Worm (Caenorhabditis elegans): ENCODE measurements around the gene C50D2.7.

Gene C50D2.7

DNA sequence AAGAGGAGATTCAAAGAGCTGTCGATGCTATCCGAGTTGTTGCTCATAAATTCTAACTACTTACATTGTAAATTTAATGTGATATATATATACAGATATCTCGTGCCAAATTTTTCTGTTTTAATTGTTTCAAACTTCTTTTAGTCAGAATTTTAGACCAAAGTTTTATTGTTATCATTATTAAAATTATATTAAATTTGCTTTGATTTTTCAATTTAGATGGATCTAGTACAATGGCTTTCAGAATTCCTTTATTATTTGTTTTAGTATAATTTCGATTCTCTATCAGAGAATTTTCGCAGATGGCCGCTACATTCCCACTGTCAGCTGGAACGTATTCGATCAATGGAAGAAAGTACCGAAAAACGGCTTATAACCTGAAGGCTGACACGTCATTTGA lies 37.7 kb downstream of the C50D2.7 start, which contains the start of gene ascc-1:
ascc-1 (plus strand) TSS at position 301 of the 400 bp plus-strand sequence.
- no peak for TF ChIP-seq aly-1 (tag; optimal IDR thresholded peaks at IDR 0.05)
- TF ChIP-seq tbx-37 (GFP tag; conservative IDR thresholded peaks at IDR 0.05): no peak
- no peak for TF ChIP-seq flt-1 (GFP tag; IDR thresholded peaks at IDR 0.05)
- TF ChIP-seq pes-1 (GFP tag; IDR thresholded peaks at IDR 0.05): no peak
- no peak for TF ChIP-seq hmbx-1 (tag; optimal IDR thresholded peaks at IDR 0.05)
- no peak for TF ChIP-seq sea-1 (GFP tag; conservative IDR thresholded peaks at IDR 0.05)
- TF ChIP-seq ceh-36 (tag; optimal IDR thresholded peaks at IDR 0.05): no peak
- TF ChIP-seq hnd-1 (tag; optimal IDR thresholded peaks at IDR 0.05): no peak
- no peak for TF ChIP-seq B0310.2 (tag; optimal IDR thresholded peaks at IDR 0.05)
- no peak for TF ChIP-seq hmg-4 (GFP tag; optimal IDR thresholded peaks at IDR 0.05)
- no peak for TF ChIP-seq ama-1 (optimal IDR thresholded peaks at IDR 0.05)
- no peak for TF ChIP-seq ets-7 (tag; optimal IDR thresholded peaks at IDR 0.05)
- no peak for TF ChIP-seq ceh-13 (GFP tag; optimal IDR thresholded peaks at IDR 0.05)
- no peak for TF ChIP-seq tbx-11 (GFP tag; IDR thresholded peaks at IDR 0.05)

- TF ChIP-seq hnd-1 (tag; optimal IDR thresholded peaks at IDR 0.05): no peak
- no peak for TF ChIP-seq B0310.2 (tag; optimal IDR thresholded peaks at IDR 0.05)
- TF ChIP-seq hmbx-1 (tag; optimal IDR thresholded peaks at IDR 0.05): no peak
- no peak for TF ChIP-seq flt-1 (GFP tag; IDR thresholded peaks at IDR 0.05)
- TF ChIP-seq ceh-13 (GFP tag; optimal IDR thresholded peaks at IDR 0.05): no peak
- no peak for TF ChIP-seq tra-4 (tag; optimal IDR thresholded peaks at IDR 0.05)
- no peak for TF ChIP-seq sea-1 (GFP tag; conservative IDR thresholded peaks at IDR 0.05)
- no peak for TF ChIP-seq ama-1 (optimal IDR thresholded peaks at IDR 0.05)
- TF ChIP-seq ets-7 (tag; optimal IDR thresholded peaks at IDR 0.05): no peak
- no peak for TF ChIP-seq pes-1 (GFP tag; IDR thresholded peaks at IDR 0.05)
- TF ChIP-seq tbx-11 (GFP tag; IDR thresholded peaks at IDR 0.05): no peak
- TF ChIP-seq scrt-1 (GFP tag; IDR thresholded peaks at IDR 0.05): no peak
- TF ChIP-seq tbx-37 (GFP tag; conservative IDR thresholded peaks at IDR 0.05): no peak
- no peak for TF ChIP-seq hmg-4 (GFP tag; optimal IDR thresholded peaks at IDR 0.05)
- TF ChIP-seq ceh-36 (tag; optimal IDR thresholded peaks at IDR 0.05): no peak
- TF ChIP-seq F13C5.2 (tag; optimal IDR thresholded peaks at IDR 0.05): no peak
- TF ChIP-seq aly-1 (tag; optimal IDR thresholded peaks at IDR 0.05): no peak
Measured at ce11 chrII:55204-55603, 39.9 kb downstream of the C50D2.7 start, which contains the start of gene tre-5. Gene tre-5, minus strand, starts transcription at chrII:55304.

DNA sequence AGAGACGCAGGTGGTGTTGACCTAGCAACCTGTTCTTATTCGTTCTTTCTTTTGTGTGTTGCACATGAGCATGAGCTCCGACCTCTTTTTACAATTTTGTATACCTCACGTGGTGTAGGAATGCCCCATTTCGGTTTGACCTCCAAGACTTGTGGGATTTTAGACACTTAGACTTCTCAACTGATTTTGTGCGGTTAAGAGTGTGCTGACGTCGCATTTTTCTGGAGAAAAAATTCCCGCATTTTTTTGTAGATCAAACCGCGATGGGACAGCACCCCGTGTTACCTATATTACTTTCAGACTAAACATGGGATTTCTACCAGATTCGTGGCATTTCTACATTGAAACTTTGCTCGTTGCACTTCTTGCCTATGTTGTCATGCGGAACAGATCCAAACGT lies 43.7 kb downstream of the C50D2.7 start, which contains the start of gene sptl-1:
sptl-1 (plus strand) TSS at position 301 of the 400 bp plus-strand sequence.
- no peak for TF ChIP-seq ama-1 (optimal IDR thresholded peaks at IDR 0.05)
- no peak for TF ChIP-seq aly-1 (tag; optimal IDR thresholded peaks at IDR 0.05)
- no peak for TF ChIP-seq sea-1 (GFP tag; conservative IDR thresholded peaks at IDR 0.05)
- TF ChIP-seq scrt-1 (GFP tag; IDR thresholded peaks at IDR 0.05): no peak

- TF ChIP-seq hmbx-1 (tag; optimal IDR thresholded peaks at IDR 0.05): peak; percentile 37
- no peak for TF ChIP-seq sea-1 (GFP tag; conservative IDR thresholded peaks at IDR 0.05)
Measured at ce11 chrII:50862-51261, 44.2 kb downstream of the C50D2.7 start.

DNA sequence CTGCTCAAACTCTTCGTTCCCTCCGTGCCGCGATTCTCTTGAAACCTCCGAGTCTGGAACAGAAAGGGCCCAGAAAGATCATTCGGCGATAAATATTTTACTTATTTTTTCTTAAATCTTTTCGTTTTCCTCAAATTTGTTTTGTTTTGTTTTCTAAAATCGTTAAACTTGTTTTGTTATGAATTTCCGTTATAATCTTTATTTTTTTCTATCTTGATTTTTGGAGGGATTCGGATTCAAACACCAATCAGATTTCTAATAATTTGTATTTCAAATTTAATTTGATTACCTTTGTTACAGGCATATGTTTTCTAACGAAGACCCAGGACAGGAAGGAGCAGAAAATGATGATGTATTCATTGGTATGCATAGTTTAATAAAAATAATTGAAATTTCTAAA lies 47.8 kb downstream of the C50D2.7 start, which contains the start of gene C23H3.5:
C23H3.5 (plus strand) TSS at position 301 of the 400 bp plus-strand sequence.
- TF ChIP-seq B0310.2 (tag; optimal IDR thresholded peaks at IDR 0.05): no peak
- no peak for TF ChIP-seq ama-1 (optimal IDR thresholded peaks at IDR 0.05)
- TF ChIP-seq ets-7 (tag; optimal IDR thresholded peaks at IDR 0.05): no peak
- TF ChIP-seq hmg-4 (GFP tag; optimal IDR thresholded peaks at IDR 0.05): no peak
- no peak for TF ChIP-seq hnd-1 (tag; optimal IDR thresholded peaks at IDR 0.05)
- no peak for TF ChIP-seq tbx-11 (GFP tag; IDR thresholded peaks at IDR 0.05)
- no peak for TF ChIP-seq scrt-1 (GFP tag; IDR thresholded peaks at IDR 0.05)
- TF ChIP-seq flt-1 (GFP tag; IDR thresholded peaks at IDR 0.05): no peak
- TF ChIP-seq aly-1 (tag; optimal IDR thresholded peaks at IDR 0.05): no peak
- TF ChIP-seq hmbx-1 (tag; optimal IDR thresholded peaks at IDR 0.05): no peak

DNA sequence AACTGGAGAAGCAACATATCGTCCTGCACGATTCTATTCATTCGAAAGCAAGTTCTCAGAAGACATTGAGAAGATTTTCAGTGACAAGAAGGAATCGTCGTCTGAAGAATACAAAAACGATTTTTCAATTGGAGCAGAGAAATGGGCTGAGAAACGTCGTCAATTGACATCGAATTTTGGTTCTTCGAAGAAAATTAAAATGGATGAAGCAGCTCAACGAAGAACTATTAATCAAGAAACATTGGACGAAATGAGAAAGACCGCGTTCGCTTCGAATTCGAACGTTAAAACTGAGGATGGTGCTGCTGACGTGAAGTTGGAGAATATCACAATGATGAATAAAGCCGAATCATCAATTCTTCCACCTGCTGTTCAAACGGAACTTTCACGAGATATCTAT lies 49.0 kb downstream of the C50D2.7 start, which contains the start of gene rpt-4:
rpt-4 (minus strand) TSS at position 101 of the 400 bp plus-strand sequence.
- TF ChIP-seq pes-1 (GFP tag; IDR thresholded peaks at IDR 0.05): no peak
- no peak for TF ChIP-seq ceh-13 (GFP tag; optimal IDR thresholded peaks at IDR 0.05)
- TF ChIP-seq aly-1 (tag; optimal IDR thresholded peaks at IDR 0.05): no peak
- no peak for TF ChIP-seq scrt-1 (GFP tag; IDR thresholded peaks at IDR 0.05)
- no peak for TF ChIP-seq tbx-11 (GFP tag; IDR thresholded peaks at IDR 0.05)
- no peak for TF ChIP-seq tra-4 (tag; optimal IDR thresholded peaks at IDR 0.05)
- TF ChIP-seq ama-1 (optimal IDR thresholded peaks at IDR 0.05): no peak
- no peak for TF ChIP-seq ceh-36 (tag; optimal IDR thresholded peaks at IDR 0.05)
- TF ChIP-seq sea-1 (GFP tag; conservative IDR thresholded peaks at IDR 0.05): no peak
- TF ChIP-seq B0310.2 (tag; optimal IDR thresholded peaks at IDR 0.05): no peak
- TF ChIP-seq ets-7 (tag; optimal IDR thresholded peaks at IDR 0.05): no peak
- no peak for TF ChIP-seq hmbx-1 (tag; optimal IDR thresholded peaks at IDR 0.05)
- TF ChIP-seq hnd-1 (tag; optimal IDR thresholded peaks at IDR 0.05): no peak
- TF ChIP-seq F13C5.2 (tag; optimal IDR thresholded peaks at IDR 0.05): no peak
- no peak for TF ChIP-seq flt-1 (GFP tag; IDR thresholded peaks at IDR 0.05)
- no peak for TF ChIP-seq hmg-4 (GFP tag; optimal IDR thresholded peaks at IDR 0.05)
- TF ChIP-seq tbx-37 (GFP tag; conservative IDR thresholded peaks at IDR 0.05): no peak

- no peak for TF ChIP-seq tbx-37 (GFP tag; conservative IDR thresholded peaks at IDR 0.05)
- no peak for TF ChIP-seq tbx-11 (GFP tag; IDR thresholded peaks at IDR 0.05)
Measured at ce11 chrII:44740-45139, 50.3 kb downstream of the C50D2.7 start, which contains the start of gene rpoa-49. Gene rpoa-49, plus strand, starts transcription at chrII:45040.

ce11 chrII:43640-44039 lies 51.4 kb downstream of the C50D2.7 start, which contains the start of gene nfyc-1:
Gene nfyc-1, plus strand, starts transcription at chrII:43907.
- TF ChIP-seq F13C5.2 (tag; optimal IDR thresholded peaks at IDR 0.05) (peak; percentile 54), tra-4 (tag; optimal IDR thresholded peaks at IDR 0.05) (no peak), scrt-1 (GFP tag; IDR thresholded peaks at IDR 0.05) (no peak), aly-1 (tag; optimal IDR thresholded peaks at IDR 0.05) (no peak), hnd-1 (tag; optimal IDR thresholded peaks at IDR 0.05) (no peak), pes-1 (GFP tag; IDR thresholded peaks at IDR 0.05) (no peak)

All from whole organism, early embryonic.